Fruit fly (Drosophila melanogaster) whole organism, embryonic: ENCODE measurements around the gene SNRPG.
A peak's percentile ranks its signal among the peaks of the same experiment; 100 is the strongest.

Experiments used
- Antp ChIP-seq: fragments of 200-800 bp; sonication (Bioruptor generic); optimal IDR thresholded peaks from 3 replicates; lab custom pipeline; 2016; ENCODE audit warnings: missing biosample characterization, missing genetic modification characterization
- Asciz ChIP-seq: fragments of 200-800 bp; sonication (Bioruptor generic); optimal IDR thresholded peaks from 2 replicates; lab custom pipeline; 2017; ENCODE audit warnings: missing biosample characterization, mild to moderate bottlenecking, missing genetic modification characterization, missing genetic modification reagents
- Awh ChIP-seq: fragments of 200-800 bp; sonication (Bioruptor generic); IDR thresholded peaks from 2 replicates; pipeline ENCODE4, ENCODE4 v1.3.6; 2022; ENCODE audit warnings: missing biosample characterization, missing genetic modification characterization
- C15 ChIP-seq: fragments of 200-800 bp; sonication (Bioruptor generic); IDR thresholded peaks from 3 replicates; pipeline ENCODE4 v1.3.6; 2022; ENCODE audit warnings: missing biosample characterization, missing genetic modification characterization
- CG10959 ChIP-seq: fragments of 200-800 bp; sonication (Bioruptor generic); IDR thresholded peaks from 2 replicates; pipeline ENCODE4 v1.3.6; 2022; ENCODE audit warnings: missing biosample characterization, missing genetic modification characterization
- CG12236 ChIP-seq: fragments of 200-800 bp; sonication (Bioruptor generic); optimal IDR thresholded peaks from 2 replicates; lab custom pipeline; 2016; ENCODE audit warnings: missing biosample characterization, missing genetic modification characterization
- CG13287 ChIP-seq: fragments of 200-800 bp; sonication (Bioruptor generic); IDR thresholded peaks from 2 replicates; pipeline ENCODE4 v1.3.6; 2022; ENCODE audit warnings: missing biosample characterization, missing genetic modification characterization; ENCODE audit not compliant: partially characterized antibody
- CG13894 ChIP-seq: fragments of 200-800 bp; sonication (Bioruptor generic); optimal IDR thresholded peaks from 3 replicates; lab custom pipeline; 2018; ENCODE audit warnings: missing biosample characterization, mild to moderate bottlenecking, missing genetic modification characterization, moderate library complexity
- CG14667 ChIP-seq: fragments of 200-800 bp; sonication (Bioruptor generic); IDR thresholded peaks from 2 replicates; pipeline ENCODE4 v1.3.6; 2022; ENCODE audit warnings: missing biosample characterization, missing genetic modification characterization
- CG15479 ChIP-seq: fragments of 200-800 bp; sonication (Bioruptor generic); optimal IDR thresholded peaks from 3 replicates; lab custom pipeline; 2019; ENCODE audit warnings: missing biosample characterization, mild to moderate bottlenecking, missing genetic modification characterization, moderate library complexity
- CG16779 ChIP-seq: fragments of 200-800 bp; sonication (Bioruptor generic); IDR thresholded peaks from 2 replicates; pipeline ENCODE4 v1.3.6; 2022; ENCODE audit warnings: missing biosample characterization, missing genetic modification characterization
- CG17361 ChIP-seq: fragments of 200-800 bp; sonication (Bioruptor generic); IDR thresholded peaks from 3 replicates; pipeline ENCODE4 v1.3.6; 2022; ENCODE audit warnings: missing biosample characterization, missing genetic modification characterization
- CG17385 ChIP-seq: fragments of 200-800 bp; sonication (Bioruptor generic); optimal IDR thresholded peaks from 3 replicates; lab custom pipeline; 2018; ENCODE audit warnings: missing biosample characterization, mild to moderate bottlenecking, missing genetic modification characterization
- CG18619 ChIP-seq: fragments of 200-800 bp; sonication (Bioruptor generic); optimal IDR thresholded peaks from 3 replicates; lab custom pipeline; 2017; ENCODE audit warnings: missing biosample characterization, mild to moderate bottlenecking, missing genetic modification characterization
- CG2875 ChIP-seq: fragments of 200-800 bp; sonication (Bioruptor generic); optimal IDR thresholded peaks from 2 replicates; lab custom pipeline; 2017; ENCODE audit warnings: missing biosample characterization, mild to moderate bottlenecking, missing genetic modification characterization, missing genetic modification reagents
- CG3163 ChIP-seq: fragments of 200-800 bp; sonication (Bioruptor generic); optimal IDR thresholded peaks from 3 replicates; lab custom pipeline; 2016; ENCODE audit warnings: missing biosample characterization, missing genetic modification characterization
- CG33557 ChIP-seq: fragments of 200-800 bp; sonication (Bioruptor generic); optimal IDR thresholded peaks from 2 replicates; lab custom pipeline; 2019; ENCODE audit warnings: missing biosample characterization, mild to moderate bottlenecking, missing genetic modification characterization, moderate library complexity
- CG6654 ChIP-seq: fragments of 200-800 bp; sonication (Bioruptor generic); optimal IDR thresholded peaks from 2 replicates; lab custom pipeline; 2017; ENCODE audit warnings: missing biosample characterization, mild to moderate bottlenecking, missing genetic modification characterization
- CG6765 ChIP-seq: fragments of 200-800 bp; sonication (Bioruptor generic); optimal IDR thresholded peaks from 3 replicates; lab custom pipeline; 2017; ENCODE audit warnings: missing biosample characterization, mild to moderate bottlenecking, missing genetic modification characterization
- CG6813 ChIP-seq: fragments of 200-800 bp; sonication (Bioruptor generic); optimal IDR thresholded peaks from 2 replicates; lab custom pipeline; 2017; ENCODE audit warnings: missing biosample characterization, missing genetic modification characterization, mild to moderate bottlenecking, moderate library complexity, missing genetic modification reagents
- CG8388 ChIP-seq: fragments of 200-800 bp; sonication (Bioruptor generic); optimal IDR thresholded peaks from 2 replicates; lab custom pipeline; 2019; ENCODE audit warnings: missing biosample characterization, mild to moderate bottlenecking, missing genetic modification characterization, moderate library complexity
- CG8478 ChIP-seq: fragments of >200 bp; optimal IDR thresholded peaks from 2 replicates; lab custom pipeline; 2018
- CG8924 ChIP-seq: fragments of 200-800 bp; optimal IDR thresholded peaks from 3 replicates; lab custom pipeline; 2019; ENCODE audit warnings: missing biosample characterization, mild to moderate bottlenecking, missing genetic modification characterization, moderate library complexity
- CG8944 ChIP-seq: fragments of 200-800 bp; sonication (Bioruptor generic); optimal IDR thresholded peaks from 3 replicates; lab custom pipeline; 2016; ENCODE audit warnings: missing biosample characterization, missing genetic modification characterization
- CTCF ChIP-seq: fragments of 200-800 bp; sonication (Bioruptor generic); optimal IDR thresholded peaks from 2 replicates; lab custom pipeline; 2017; ENCODE audit warnings: missing biosample characterization, mild to moderate bottlenecking, missing genetic modification characterization, moderate library complexity
- D ChIP-seq, 2 experiments: fragments of 200-800 bp in 1 of 2; fragments of >200 bp in 1 of 2; sonication (Bioruptor generic) in 1 of 2; optimal IDR thresholded peaks; 2 replicates in 1 of 2; 3 replicates in 1 of 2; lab custom pipeline; 2017; ENCODE audit warnings: mild to moderate bottlenecking in 1 of 2, missing biosample characterization in 1 of 2, missing genetic modification characterization in 1 of 2, missing genetic modification reagents in 1 of 2
- Dek ChIP-seq: fragments of 200-800 bp; sonication (Bioruptor generic); optimal IDR thresholded peaks from 3 replicates; lab custom pipeline; 2019; ENCODE audit warnings: missing biosample characterization, mild to moderate bottlenecking, missing genetic modification characterization, moderate library complexity
- ERR ChIP-seq: fragments of 200-800 bp; sonication (Bioruptor generic); optimal IDR thresholded peaks from 2 replicates; lab custom pipeline; 2016; ENCODE audit warnings: missing biosample characterization, missing genetic modification characterization
- Fer2 ChIP-seq: fragments of 200-800 bp; sonication (Bioruptor generic); optimal IDR thresholded peaks from 2 replicates; lab custom pipeline; 2018; ENCODE audit warnings: missing biosample characterization, mild to moderate bottlenecking, missing genetic modification characterization, moderate library complexity
- Gug ChIP-seq: fragments of 200-800 bp; sonication (Bioruptor generic); IDR thresholded peaks from 4 replicates; pipeline ENCODE4 v1.3.6; 2022; ENCODE audit warnings: missing biosample characterization, missing genetic modification characterization
- Kr ChIP-seq: fragments of 200-800 bp; sonication (Bioruptor generic); optimal IDR thresholded peaks from 2 replicates; lab custom pipeline; 2017; ENCODE audit warnings: missing biosample characterization, mild to moderate bottlenecking, missing genetic modification characterization
- Taf1 ChIP-seq: fragments of 200-800 bp; sonication (Bioruptor generic); IDR thresholded peaks from 2 replicates; pipeline ENCODE4 v1.3.6; 2022; ENCODE audit warnings: missing biosample characterization, missing genetic modification characterization
- az2 ChIP-seq: fragments of 200-800 bp; sonication (Bioruptor generic); optimal IDR thresholded peaks from 3 replicates; lab custom pipeline; 2016; ENCODE audit warnings: missing biosample characterization, missing genetic modification characterization
- bab2 ChIP-seq: fragments of 200-800 bp; sonication (Bioruptor generic); optimal IDR thresholded peaks from 2 replicates; lab custom pipeline; 2016; ENCODE audit warnings: missing biosample characterization, missing genetic modification characterization
- crc ChIP-seq: fragments of 200-800 bp; sonication (Bioruptor generic); optimal IDR thresholded peaks from 2 replicates; lab custom pipeline; 2016; ENCODE audit warnings: missing biosample characterization, missing genetic modification characterization
- dm ChIP-seq: fragments of 200-800 bp; sonication (Bioruptor generic); optimal IDR thresholded peaks from 3 replicates; lab custom pipeline; 2016; ENCODE audit warnings: missing biosample characterization, missing genetic modification characterization
- ewg ChIP-seq: fragments of 200-800 bp; sonication (Bioruptor generic); optimal IDR thresholded peaks from 3 replicates; lab custom pipeline; 2017; ENCODE audit warnings: mild to moderate bottlenecking, missing biosample characterization, missing genetic modification reagents, missing genetic modification characterization
- gcm ChIP-seq: fragments of 200-800 bp; sonication (Bioruptor generic); optimal IDR thresholded peaks from 2 replicates; lab custom pipeline; 2019; ENCODE audit warnings: missing biosample characterization, mild to moderate bottlenecking, missing genetic modification characterization, moderate library complexity
- gcm2 ChIP-seq: fragments of 200-800 bp; sonication (Bioruptor generic); optimal IDR thresholded peaks from 2 replicates; lab custom pipeline; 2016; ENCODE audit warnings: missing biosample characterization, missing genetic modification characterization
- ken ChIP-seq: fragments of 200-800 bp; sonication (Bioruptor generic); IDR thresholded peaks from 3 replicates; pipeline ENCODE4 v1.3.6; 2022; ENCODE audit warnings: missing biosample characterization, missing genetic modification characterization
- org-1 ChIP-seq: fragments of 200-800 bp; sonication (Bioruptor generic); optimal IDR thresholded peaks from 2 replicates; lab custom pipeline; 2017; ENCODE audit warnings: missing biosample characterization, missing genetic modification characterization
- pho ChIP-seq: fragments of 200-800 bp; sonication (Bioruptor generic); optimal IDR thresholded peaks from 2 replicates; lab custom pipeline; 2016; ENCODE audit warnings: missing biosample characterization, missing genetic modification characterization
- psq ChIP-seq: fragments of 200-800 bp; sonication (Bioruptor generic); optimal IDR thresholded peaks from 2 replicates; lab custom pipeline; 2017; ENCODE audit warnings: missing biosample characterization, missing genetic modification characterization
- pum ChIP-seq: fragments of 200-800 bp; sonication (Bioruptor generic); optimal IDR thresholded peaks from 2 replicates; lab custom pipeline; 2016; ENCODE audit warnings: missing biosample characterization, missing genetic modification characterization
- ranshi ChIP-seq: fragments of 200-800 bp; sonication (Bioruptor generic); IDR thresholded peaks from 2 replicates; pipeline ENCODE4 v1.3.6; 2022; ENCODE audit warnings: missing biosample characterization, missing genetic modification characterization
- repo ChIP-seq: fragments of 200-800 bp; sonication (Bioruptor generic); optimal IDR thresholded peaks from 2 replicates; lab custom pipeline; 2016; ENCODE audit warnings: missing biosample characterization, missing genetic modification characterization
- sens-2 ChIP-seq: fragments of 200-800 bp; sonication (Bioruptor generic); IDR thresholded peaks from 2 replicates; pipeline ENCODE4 v1.3.6; 2022; ENCODE audit warnings: missing biosample characterization, missing genetic modification characterization
- sisA ChIP-seq: fragments of 200-800 bp; sonication (Bioruptor generic); IDR thresholded peaks from 2 replicates; pipeline ENCODE4 v1.3.6; 2022; ENCODE audit warnings: missing biosample characterization, missing genetic modification characterization
- trh ChIP-seq: fragments of 200-800 bp; sonication (Bioruptor generic); optimal IDR thresholded peaks from 2 replicates; lab custom pipeline; 2016; ENCODE audit warnings: missing biosample characterization, missing genetic modification characterization
- unc-4 ChIP-seq: fragments of 200-800 bp; sonication (Bioruptor generic); IDR thresholded peaks from 2 replicates; pipeline ENCODE4 v1.3.6; 2022; ENCODE audit warnings: missing biosample characterization, missing genetic modification characterization; ENCODE audit not compliant: partially characterized antibody

SNRPG gene

dm6 chrX:16640260-16641100, at the start of gene SNRPG, which contains the start of gene mthl1:
TSS of gene SNRPG (minus strand) at chrX:16640419.
TSS of gene mthl1 (plus strand) at chrX:16640968.
- TF ChIP-seq CG6654 (GFP tag; lab: Kevin White, UChicago) (peak; percentile 24), bab2 (GFP tag; lab: Kevin White, UChicago) (peak; percentile 82), unc-4 (GFP tag; lab: Robert Waterston, UW) (peak; percentile 64), CG3163 (peak; percentile 43), repo (GFP tag; lab: Kevin White, UChicago) (peak; percentile 9), pum (GFP tag; lab: Kevin White, UChicago) (peak; percentile 85), CG2875 (GFP tag; lab: Kevin White, UChicago) (no peak), sisA (GFP tag; lab: Robert Waterston, UW) (peak; percentile 95), CG14667 (GFP tag; lab: Robert Waterston, UW) (peak; percentile 94), Fer2 (tag; lab: Kevin White, UChicago) (peak; percentile 66), CG18619 (GFP tag; lab: Kevin White, UChicago) (peak; percentile 74), CG17361 (peak; percentile 92), CG16779 (peak; percentile 81), Asciz (GFP tag; lab: Kevin White, UChicago) (no peak), CG12236 (no peak), CG6813 (no peak), Awh (GFP tag; lab: Robert Waterston, UW) (peak; percentile 90), CG17385 (GFP tag; lab: Kevin White, UChicago) (peak; percentile 64), C15 (peak; percentile 77), ranshi (peak; percentile 94), Kr (GFP tag; lab: Kevin White, UChicago) (no peak), CG15479 (GFP tag; lab: Kevin White, UChicago) (no peak), Gug (peak; percentile 98), dm (GFP tag; lab: Kevin White, UChicago) (peak; percentile 48), CG13287 (peak; percentile 73), pho (GFP tag; lab: Kevin White, UChicago) (peak; percentile 81), CG8478 (lab: Kevin White, UChicago) (no peak), CG8944 (GFP tag; lab: Kevin White, UChicago) (peak; percentile 72), az2 (GFP tag; lab: Kevin White, UChicago) (peak; percentile 80), org-1 (GFP tag; lab: Kevin White, UChicago) (peak; percentile 23), sens-2 (GFP tag; lab: Robert Waterston, UW) (peak; percentile 77), CG8924 (tag; lab: Kevin White, UChicago) (peak; percentile 36), Dek (peak; percentile 82), gcm2 (GFP tag; lab: Kevin White, UChicago) (peak; percentile 41), D (optimal IDR thresholded peaks at IDR 0.05; lab: Kevin White, UChicago) (no peak), D (GFP tag; optimal IDR thresholded peaks at IDR 0.05; lab: Kevin White, UChicago) (peak; percentile 59), psq (peak; percentile 23), CG10959 (GFP tag; lab: Robert Waterston, UW) (peak; percentile 77), ken (GFP tag; lab: Robert Waterston, UW) (peak; percentile 93), ewg (GFP tag; lab: Kevin White, UChicago) (peak; percentile 77), CTCF (GFP tag; lab: Kevin White, UChicago) (no peak), CG13894 (tag; lab: Kevin White, UChicago) (peak; percentile 63), gcm (GFP tag; lab: Kevin White, UChicago) (peak; percentile 19), CG33557 (GFP tag; lab: Kevin White, UChicago) (no peak), ERR (GFP tag; lab: Kevin White, UChicago) (no peak), Taf1 (peak; percentile 76), CG6765 (GFP tag; lab: Kevin White, UChicago) (no peak), trh (peak; percentile 2), crc (GFP tag; lab: Kevin White, UChicago) (no peak), Antp (GFP tag; lab: Kevin White, UChicago) (peak; percentile 73), CG8388 (GFP tag; lab: Kevin White, UChicago) (peak; percentile 38)
